Fruit fly (Drosophila melanogaster) whole organism, embryonic: ENCODE results near the gene Aatf.

Experiments used
- ATbp ChIP-seq: fragments of 200-800 bp; sonication (Bioruptor generic); optimal IDR thresholded peaks from 2 replicates; lab custom pipeline; 2017; ENCODE audit warnings: missing biosample characterization, mild to moderate bottlenecking, missing genetic modification characterization, missing genetic modification reagents
- Antp ChIP-seq: fragments of 200-800 bp; sonication (Bioruptor generic); optimal IDR thresholded peaks from 3 replicates; lab custom pipeline; 2016; ENCODE audit warnings: missing biosample characterization, missing genetic modification characterization
- CG10366 ChIP-seq: fragments of 200-800 bp; sonication (Bioruptor generic); IDR thresholded peaks from 2 replicates; pipeline ENCODE4 v1.3.6; 2022; ENCODE audit warnings: missing biosample characterization, missing genetic modification characterization
- CG15696 ChIP-seq: fragments of 200-800 bp; sonication (Bioruptor generic); optimal IDR thresholded peaks from 2 replicates; lab custom pipeline; 2019; ENCODE audit warnings: missing biosample characterization, mild to moderate bottlenecking, missing genetic modification characterization, moderate library complexity
- CG1602 ChIP-seq: fragments of 200-800 bp; sonication (Bioruptor generic); optimal IDR thresholded peaks from 3 replicates; lab custom pipeline; 2016; ENCODE audit warnings: missing biosample characterization, missing genetic modification characterization
- CG18262 ChIP-seq: fragments of 200-800 bp; optimal IDR thresholded peaks from 3 replicates; lab custom pipeline; 2019; ENCODE audit warnings: missing biosample characterization, mild to moderate bottlenecking, missing genetic modification characterization, moderate library complexity
- CG2199 ChIP-seq: fragments of 200-800 bp; sonication (Bioruptor generic); IDR thresholded peaks from 3 replicates; pipeline ENCODE4 v1.3.6; 2022; ENCODE audit warnings: missing biosample characterization, missing genetic modification characterization
- CG2875 ChIP-seq: fragments of 200-800 bp; sonication (Bioruptor generic); optimal IDR thresholded peaks from 2 replicates; lab custom pipeline; 2017; ENCODE audit warnings: missing biosample characterization, mild to moderate bottlenecking, missing genetic modification characterization, missing genetic modification reagents
- CG30020 ChIP-seq: fragments of 200-800 bp; optimal IDR thresholded peaks from 2 replicates; lab custom pipeline; 2019; ENCODE audit warnings: missing biosample characterization, mild to moderate bottlenecking, missing genetic modification characterization, moderate library complexity
- CG32772 ChIP-seq: fragments of 200-800 bp; sonication (Bioruptor generic); IDR thresholded peaks from 2 replicates; pipeline ENCODE4 v1.3.6; 2022; ENCODE audit warnings: missing biosample characterization, missing genetic modification characterization
- CG3726 ChIP-seq: fragments of 200-800 bp; sonication (Bioruptor generic); IDR thresholded peaks from 3 replicates; pipeline ENCODE4, ENCODE4 v1.3.6; 2022; ENCODE audit warnings: missing biosample characterization, missing genetic modification characterization
- CG43689 ChIP-seq: fragments of 200-800 bp; sonication (Bioruptor generic); IDR thresholded peaks from 2 replicates; pipeline ENCODE4 v1.3.6; 2022; ENCODE audit warnings: missing biosample characterization, missing genetic modification characterization
- CG5245 ChIP-seq: fragments of 200-800 bp; sonication (Bioruptor generic); optimal IDR thresholded peaks from 3 replicates; lab custom pipeline; 2016; ENCODE audit warnings: missing biosample characterization, missing genetic modification characterization
- CG6175 ChIP-seq: fragments of 200-800 bp; sonication (Bioruptor generic); IDR thresholded peaks from 3 replicates; pipeline ENCODE4 v1.3.6; 2022; ENCODE audit warnings: missing biosample characterization, missing genetic modification characterization
- CG6272 ChIP-seq: fragments of 200-800 bp; sonication (Bioruptor generic); IDR thresholded peaks from 2 replicates; pipeline ENCODE4 v1.3.6; 2022; ENCODE audit warnings: missing biosample characterization, missing genetic modification characterization
- CG7786 ChIP-seq: fragments of 200-800 bp; sonication (Bioruptor generic); optimal IDR thresholded peaks from 2 replicates; lab custom pipeline; 2016; ENCODE audit warnings: missing biosample characterization, missing genetic modification characterization
- CG8359 ChIP-seq: fragments of 200-800 bp; sonication (Bioruptor generic); optimal IDR thresholded peaks from 2 replicates; lab custom pipeline; 2017; ENCODE audit warnings: missing biosample characterization, mild to moderate bottlenecking, missing genetic modification characterization, borderline replicate concordance
- CoRest ChIP-seq: fragments of 200-800 bp; sonication (Bioruptor generic); optimal IDR thresholded peaks from 3 replicates; lab custom pipeline; 2018; ENCODE audit warnings: missing biosample characterization, mild to moderate bottlenecking, missing genetic modification characterization, moderate library complexity
- CrebB ChIP-seq: fragments of 200-800 bp; sonication (Bioruptor generic); optimal IDR thresholded peaks from 3 replicates; lab custom pipeline; 2018; ENCODE audit warnings: missing biosample characterization, mild to moderate bottlenecking, missing genetic modification characterization
- ERR ChIP-seq: fragments of 200-800 bp; sonication (Bioruptor generic); optimal IDR thresholded peaks from 2 replicates; lab custom pipeline; 2016; ENCODE audit warnings: missing biosample characterization, missing genetic modification characterization
- Eip74EF ChIP-seq, 2 experiments: fragments of 200-800 bp in 1 of 2; fragments of >200 bp in 1 of 2; sonication (Bioruptor generic) in 1 of 2; optimal IDR thresholded peaks; 2 replicates each; lab custom pipeline; 2017 to 2019; ENCODE audit warnings: missing biosample characterization in 2 of 2, missing genetic modification characterization in 2 of 2, mild to moderate bottlenecking in 1 of 2, moderate library complexity in 1 of 2
- Hr39 ChIP-seq: fragments of >200 bp; optimal IDR thresholded peaks from 2 replicates; lab custom pipeline; 2017
- MESR4 ChIP-seq: fragments of 200-800 bp; sonication (Bioruptor generic); optimal IDR thresholded peaks from 2 replicates; lab custom pipeline; 2018; ENCODE audit warnings: missing biosample characterization, mild to moderate bottlenecking, missing genetic modification characterization, moderate library complexity
- Meics ChIP-seq: fragments of 200-800 bp; sonication (Bioruptor generic); optimal IDR thresholded peaks from 2 replicates; lab custom pipeline; 2017; ENCODE audit warnings: missing biosample characterization, mild to moderate bottlenecking, missing genetic modification characterization
- NFAT ChIP-seq: fragments of 200-800 bp; sonication (Bioruptor generic); IDR thresholded peaks from 2 replicates; pipeline ENCODE4 v1.3.6; 2022; ENCODE audit warnings: missing biosample characterization, missing genetic modification characterization
- Poxn ChIP-seq: fragments of 200-800 bp; sonication (Bioruptor generic); IDR thresholded peaks from 2 replicates; pipeline ENCODE4 v1.3.6; 2022; ENCODE audit warnings: missing biosample characterization, missing genetic modification characterization
- Sox100B ChIP-seq: fragments of 200-800 bp; sonication (Bioruptor generic); optimal IDR thresholded peaks from 3 replicates; lab custom pipeline; 2018; ENCODE audit warnings: missing biosample characterization, mild to moderate bottlenecking, missing genetic modification characterization
- btn ChIP-seq: fragments of 200-800 bp; sonication (Bioruptor generic); optimal IDR thresholded peaks from 2 replicates; lab custom pipeline; 2016; ENCODE audit warnings: missing biosample characterization, missing genetic modification characterization
- cg ChIP-seq: fragments of 200-800 bp; sonication (Bioruptor generic); optimal IDR thresholded peaks from 3 replicates; lab custom pipeline; 2019; ENCODE audit warnings: missing biosample characterization, mild to moderate bottlenecking, missing genetic modification characterization, moderate library complexity
- chinmo ChIP-seq: fragments of 200-800 bp; sonication (Bioruptor generic); IDR thresholded peaks from 4 replicates; pipeline ENCODE4 v1.3.6; 2022; ENCODE audit warnings: missing biosample characterization, missing genetic modification characterization; ENCODE audit not compliant: partially characterized antibody
- danr ChIP-seq: fragments of 200-800 bp; sonication (Bioruptor generic); IDR thresholded peaks from 2 replicates; pipeline ENCODE4 v1.3.6; 2022; ENCODE audit warnings: missing biosample characterization, missing genetic modification characterization
- dysf ChIP-seq: fragments of 200-800 bp; sonication (Bioruptor generic); IDR thresholded peaks from 3 replicates; pipeline ENCODE4 v1.3.6; 2022; ENCODE audit warnings: missing biosample characterization, missing genetic modification characterization
- exex ChIP-seq: fragments of 200-800 bp; sonication (Bioruptor generic); optimal IDR thresholded peaks from 4 replicates; lab custom pipeline; 2018; ENCODE audit warnings: missing biosample characterization, mild to moderate bottlenecking, missing genetic modification characterization, moderate library complexity
- gfzf ChIP-seq: fragments of 200-800 bp; sonication (Bioruptor generic); optimal IDR thresholded peaks from 2 replicates; lab custom pipeline; 2016; ENCODE audit warnings: missing biosample characterization, mild to moderate bottlenecking, missing genetic modification characterization, moderate library complexity
- grau ChIP-seq: fragments of 200-800 bp; optimal IDR thresholded peaks from 3 replicates; lab custom pipeline; 2019; ENCODE audit warnings: missing biosample characterization, mild to moderate bottlenecking, missing genetic modification characterization, moderate library complexity
- hb ChIP-seq: fragments of 200-800 bp; sonication (Bioruptor generic); IDR thresholded peaks from 3 replicates; pipeline ENCODE4 v1.3.6; 2022; ENCODE audit warnings: missing biosample characterization, missing genetic modification characterization; ENCODE audit not compliant: partially characterized antibody
- lbe ChIP-seq: fragments of 200-800 bp; sonication (Bioruptor generic); optimal IDR thresholded peaks from 2 replicates; lab custom pipeline; 2016; ENCODE audit warnings: missing biosample characterization, mild to moderate bottlenecking, missing genetic modification characterization
- lilli ChIP-seq: fragments of 200-800 bp; sonication (Bioruptor generic); optimal IDR thresholded peaks from 3 replicates; lab custom pipeline; 2016; ENCODE audit warnings: missing biosample characterization, missing genetic modification characterization
- luna ChIP-seq: fragments of 200-800 bp; sonication (Bioruptor generic); optimal IDR thresholded peaks from 2 replicates; lab custom pipeline; 2016; ENCODE audit warnings: missing biosample characterization, missing genetic modification characterization
- nau ChIP-seq: fragments of 200-800 bp; sonication (Bioruptor generic); optimal IDR thresholded peaks from 3 replicates; lab custom pipeline; 2017; ENCODE audit warnings: missing biosample characterization, mild to moderate bottlenecking, missing genetic modification characterization, missing genetic modification reagents
- oc ChIP-seq: fragments of 200-800 bp; sonication (Bioruptor generic); optimal IDR thresholded peaks from 2 replicates; lab custom pipeline; 2018; ENCODE audit warnings: missing biosample characterization, mild to moderate bottlenecking, missing genetic modification characterization, moderate library complexity
- pan ChIP-seq, 4 experiments: fragments of >200 bp in 3 of 4; fragments of 200-800 bp in 1 of 4; sonication (Bioruptor generic) in 1 of 4; optimal IDR thresholded peaks in 3 of 4; IDR thresholded peaks in 1 of 4; 2 replicates each; pipeline versions ENCODE4 v1.3.6 to Lab custom; 2017 to 2022; ENCODE audit warnings: missing biosample characterization in 2 of 4, missing genetic modification characterization in 2 of 4, mixed read lengths in 1 of 4
- scrt ChIP-seq: fragments of 200-800 bp; sonication (Bioruptor generic); optimal IDR thresholded peaks from 2 replicates; lab custom pipeline; 2018; ENCODE audit warnings: missing biosample characterization, mild to moderate bottlenecking, missing genetic modification characterization, moderate library complexity
- sna ChIP-seq: fragments of 200-800 bp; sonication (Bioruptor generic); IDR thresholded peaks from 2 replicates; pipeline ENCODE4 v1.3.6; 2022; ENCODE audit warnings: missing biosample characterization, missing genetic modification characterization; ENCODE audit not compliant: partially characterized antibody
- tna ChIP-seq: fragments of 200-800 bp; sonication (Bioruptor generic); IDR thresholded peaks from 2 replicates; pipeline ENCODE4 v1.3.6; 2022; ENCODE audit warnings: missing biosample characterization, missing genetic modification characterization; ENCODE audit not compliant: partially characterized antibody
- unc-4 ChIP-seq: fragments of 200-800 bp; sonication (Bioruptor generic); IDR thresholded peaks from 2 replicates; pipeline ENCODE4 v1.3.6; 2022; ENCODE audit warnings: missing biosample characterization, missing genetic modification characterization; ENCODE audit not compliant: partially characterized antibody
- vnd ChIP-seq: fragments of 200-800 bp; sonication (Bioruptor generic); IDR thresholded peaks from 3 replicates; pipeline ENCODE4 v1.3.6; 2022; ENCODE audit warnings: missing biosample characterization, missing genetic modification characterization; ENCODE audit not compliant: partially characterized antibody
- wek ChIP-seq: fragments of 200-800 bp; sonication (Bioruptor generic); optimal IDR thresholded peaks from 3 replicates; lab custom pipeline; 2018; ENCODE audit warnings: missing biosample characterization, mild to moderate bottlenecking, missing genetic modification characterization, moderate library complexity
- yki ChIP-seq: fragments of >200 bp; optimal IDR thresholded peaks from 3 replicates; lab custom pipeline; 2018

Gene Aatf

DNA sequence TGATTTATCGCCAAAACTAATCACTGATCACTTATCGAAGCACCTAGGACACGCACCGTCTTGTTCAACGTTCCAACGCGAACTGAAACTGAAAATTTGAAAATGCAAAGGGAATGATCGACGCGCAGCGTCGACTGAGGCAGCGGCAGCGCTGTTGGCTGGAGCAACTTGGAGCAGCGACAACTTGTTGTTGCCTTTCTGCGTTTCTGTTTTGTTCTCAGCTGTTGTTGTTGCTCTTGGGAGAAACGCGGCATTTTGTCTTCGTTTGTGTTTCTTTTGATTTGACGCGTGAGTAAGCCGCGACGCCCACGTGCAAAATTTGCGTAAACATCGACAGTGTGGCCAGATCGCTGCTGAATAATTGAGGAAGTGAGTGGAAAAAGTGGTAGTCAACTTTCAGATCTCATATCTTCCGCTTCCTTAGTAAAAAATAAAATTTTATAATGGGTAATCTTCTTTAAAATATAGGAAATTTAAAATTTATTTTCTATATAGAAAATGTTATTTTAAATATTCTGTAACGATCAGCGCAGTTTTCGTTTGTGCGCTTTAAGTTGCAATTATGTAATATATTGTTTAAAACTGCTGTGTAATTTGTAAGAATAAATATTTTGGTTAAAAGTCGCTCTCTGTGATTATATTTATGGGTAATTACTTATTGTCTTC is 8.3 kb upstream of the Aatf start, which contains the start of gene Tsp (continued):
- TF ChIP-seq CG3726 (GFP tag; lab: Robert Waterston, UW) (no peak), MESR4 (GFP tag; lab: Kevin White, UChicago) (no peak), grau (tag; lab: Kevin White, UChicago) (peak; percentile 11), CG43689 (GFP tag; lab: Robert Waterston, UW) (no peak), vnd (GFP tag; lab: Robert Waterston, UW) (no peak), hb (no peak), CG7786 (GFP tag; lab: Kevin White, UChicago) (no peak), CoRest (no peak), CG15696 (no peak), Eip74EF (GFP tag; optimal IDR thresholded peaks at IDR 0.05; lab: Kevin White, UChicago) (peak in 1 of 2 experiments; percentile 64), CG1602 (GFP tag; lab: Kevin White, UChicago) (no peak), Antp (GFP tag; lab: Kevin White, UChicago) (no peak), cg (no peak), dysf (GFP tag; lab: Robert Waterston, UW) (no peak; the same call in 2 of the 3 replicates), exex (no peak), CG8359 (GFP tag; lab: Kevin White, UChicago) (peak; percentile 7), lilli (GFP tag; lab: Kevin White, UChicago) (no peak), btn (GFP tag; lab: Kevin White, UChicago) (no peak), CG6272 (GFP tag; lab: Robert Waterston, UW) (no peak), CG10366 (GFP tag; lab: Robert Waterston, UW) (no peak), ATbp (no peak), yki (lab: Kevin White, UChicago) (no peak), CG6175 (GFP tag; lab: Robert Waterston, UW) (no peak), CG2875 (GFP tag; lab: Kevin White, UChicago) (no peak), sna (GFP tag; lab: Robert Waterston, UW) (0 out of 2 replicates have a peak, but pooled peaks have one; percentile 16), unc-4 (GFP tag; lab: Robert Waterston, UW) (no peak), pan (optimal IDR thresholded peaks at IDR 0.05; lab: Kevin White, UChicago) (no peak), pan (GFP tag; optimal IDR thresholded peaks at IDR 0.05 in 1 of 2, IDR thresholded peaks at IDR 0.05 in 1 of 2) (no peak), gfzf (GFP tag; lab: Kevin White, UChicago) (peak; percentile 32), Poxn (GFP tag; lab: Robert Waterston, UW) (no peak), tna (GFP tag; lab: Robert Waterston, UW) (no peak; the same call in 1 of the 2 replicates), Sox100B (GFP tag; lab: Kevin White, UChicago) (peak; percentile 5), CG32772 (GFP tag; lab: Robert Waterston, UW) (no peak), nau (GFP tag; lab: Kevin White, UChicago) (no peak), CG5245 (GFP tag; lab: Kevin White, UChicago) (no peak), CG30020 (tag; lab: Kevin White, UChicago) (no peak), scrt (GFP tag; lab: Kevin White, UChicago) (no peak), luna (GFP tag; lab: Kevin White, UChicago) (no peak), lbe (GFP tag; lab: Kevin White, UChicago) (no peak), danr (no peak), ERR (GFP tag; lab: Kevin White, UChicago) (no peak), CrebB (tag; lab: Kevin White, UChicago) (no peak), Hr39 (lab: Kevin White, UChicago) (no peak), NFAT (no peak), oc (tag; lab: Kevin White, UChicago) (peak; percentile 16), CG18262 (tag; lab: Kevin White, UChicago) (peak; percentile 3), wek (no peak), CG2199 (GFP tag; lab: Robert Waterston, UW) (0 out of 3 replicates have a peak, but pooled peaks have one; percentile 51), chinmo (GFP tag; lab: Robert Waterston, UW) (peak; percentile 96; the same call in 3 of the 4 replicates), Meics (GFP tag; lab: Kevin White, UChicago) (peak; percentile 17)
